Fruit fly (Drosophila melanogaster): ENCODE data around the gene CG42464.

- TF ChIP-seq CTCF (optimal IDR thresholded peaks at IDR 0.05) (no peak), CG8478 (optimal IDR thresholded peaks at IDR 0.05) (no peak)
Observed at dm6 chr2L:3675770-3676169, 23.5 kb upstream of the CG42464 start.
